Fruit fly (Drosophila melanogaster) whole organism, embryonic: ENCODE measurements around the gene CG3078.

Source experiments
- ATbp ChIP-seq: fragments of 200-800 bp; sonication (Bioruptor generic); optimal IDR thresholded peaks from 2 replicates; lab custom pipeline; 2017; ENCODE audit warnings: missing biosample characterization, mild to moderate bottlenecking, missing genetic modification characterization, missing genetic modification reagents
- Aef1 ChIP-seq: fragments of 200-800 bp; sonication (Bioruptor generic); IDR thresholded peaks from 3 replicates; pipeline ENCODE4 v1.3.6; 2022; ENCODE audit warnings: missing biosample characterization, missing genetic modification characterization
- CG10147 ChIP-seq: fragments of 200-800 bp; sonication (Bioruptor generic); optimal IDR thresholded peaks from 2 replicates; lab custom pipeline; 2019; ENCODE audit warnings: missing biosample characterization, mild to moderate bottlenecking, missing genetic modification characterization, moderate library complexity
- CG10366 ChIP-seq: fragments of 200-800 bp; sonication (Bioruptor generic); IDR thresholded peaks from 2 replicates; pipeline ENCODE4 v1.3.6; 2022; ENCODE audit warnings: missing biosample characterization, missing genetic modification characterization
- CG12071 ChIP-seq: fragments of 200-800 bp; sonication (Bioruptor generic); optimal IDR thresholded peaks from 3 replicates; lab custom pipeline; 2018; ENCODE audit warnings: missing biosample characterization, mild to moderate bottlenecking, missing genetic modification characterization
- CG13296 ChIP-seq: fragments of 200-800 bp; sonication (Bioruptor generic); optimal IDR thresholded peaks from 3 replicates; lab custom pipeline; 2018; ENCODE audit warnings: missing biosample characterization, mild to moderate bottlenecking, missing genetic modification characterization
- CG16815 ChIP-seq: fragments of 200-800 bp; sonication (Bioruptor generic); optimal IDR thresholded peaks from 3 replicates; lab custom pipeline; 2017; ENCODE audit warnings: missing biosample characterization, mild to moderate bottlenecking, missing genetic modification characterization
- CG17359 ChIP-seq: fragments of 200-800 bp; sonication (Bioruptor generic); optimal IDR thresholded peaks from 3 replicates; lab custom pipeline; 2018; ENCODE audit warnings: missing biosample characterization, mild to moderate bottlenecking, missing genetic modification characterization, moderate library complexity
- CG17385 ChIP-seq: fragments of 200-800 bp; sonication (Bioruptor generic); optimal IDR thresholded peaks from 3 replicates; lab custom pipeline; 2018; ENCODE audit warnings: missing biosample characterization, mild to moderate bottlenecking, missing genetic modification characterization
- CG18011 ChIP-seq: fragments of 200-800 bp; sonication (Bioruptor generic); optimal IDR thresholded peaks from 2 replicates; lab custom pipeline; 2017; ENCODE audit warnings: missing biosample characterization, missing genetic modification characterization, mild to moderate bottlenecking, moderate library complexity, missing genotype
- CG30431 ChIP-seq: fragments of 200-800 bp; sonication (Bioruptor generic); optimal IDR thresholded peaks from 2 replicates; lab custom pipeline; 2017; ENCODE audit warnings: missing biosample characterization, missing genetic modification characterization
- CG31441 ChIP-seq: fragments of 200-800 bp; sonication (Bioruptor generic); IDR thresholded peaks from 2 replicates; pipeline ENCODE4 v1.3.6; 2022; ENCODE audit warnings: missing biosample characterization, missing genetic modification characterization
- CG3163 ChIP-seq: fragments of 200-800 bp; sonication (Bioruptor generic); optimal IDR thresholded peaks from 3 replicates; lab custom pipeline; 2016; ENCODE audit warnings: missing biosample characterization, missing genetic modification characterization
- CG4424 ChIP-seq: fragments of 200-800 bp; sonication (Bioruptor generic); optimal IDR thresholded peaks from 3 replicates; lab custom pipeline; 2016; ENCODE audit warnings: missing biosample characterization, missing genetic modification characterization
- CG6654 ChIP-seq: fragments of 200-800 bp; sonication (Bioruptor generic); optimal IDR thresholded peaks from 2 replicates; lab custom pipeline; 2017; ENCODE audit warnings: missing biosample characterization, mild to moderate bottlenecking, missing genetic modification characterization
- CG6689 ChIP-seq: fragments of 200-800 bp; sonication (Bioruptor generic); IDR thresholded peaks from 2 replicates; pipeline ENCODE4 v1.3.6; 2022; ENCODE audit warnings: missing biosample characterization, missing genetic modification characterization
- CG7839 ChIP-seq: fragments of 200-800 bp; sonication (Bioruptor generic); optimal IDR thresholded peaks from 3 replicates; lab custom pipeline; 2018; ENCODE audit warnings: missing biosample characterization, mild to moderate bottlenecking, missing genetic modification characterization, moderate library complexity
- CG8359 ChIP-seq: fragments of 200-800 bp; sonication (Bioruptor generic); optimal IDR thresholded peaks from 2 replicates; lab custom pipeline; 2017; ENCODE audit warnings: missing biosample characterization, mild to moderate bottlenecking, missing genetic modification characterization, borderline replicate concordance
- CG8478 ChIP-seq: fragments of >200 bp; optimal IDR thresholded peaks from 2 replicates; lab custom pipeline; 2018
- CG8924 ChIP-seq: fragments of 200-800 bp; optimal IDR thresholded peaks from 3 replicates; lab custom pipeline; 2019; ENCODE audit warnings: missing biosample characterization, mild to moderate bottlenecking, missing genetic modification characterization, moderate library complexity
- Chrac-16 ChIP-seq: fragments of 200-800 bp; sonication (Bioruptor generic); optimal IDR thresholded peaks from 3 replicates; lab custom pipeline; 2016; ENCODE audit warnings: missing biosample characterization, missing genetic modification characterization
- CrebB ChIP-seq: fragments of 200-800 bp; sonication (Bioruptor generic); optimal IDR thresholded peaks from 3 replicates; lab custom pipeline; 2018; ENCODE audit warnings: missing biosample characterization, mild to moderate bottlenecking, missing genetic modification characterization
- Deaf1 ChIP-seq: fragments of 200-800 bp; optimal IDR thresholded peaks from 3 replicates; lab custom pipeline; 2019; ENCODE audit warnings: missing biosample characterization, mild to moderate bottlenecking, missing genetic modification characterization, moderate library complexity
- Dek ChIP-seq: fragments of 200-800 bp; sonication (Bioruptor generic); optimal IDR thresholded peaks from 3 replicates; lab custom pipeline; 2019; ENCODE audit warnings: missing biosample characterization, mild to moderate bottlenecking, missing genetic modification characterization, moderate library complexity
- Dip3 ChIP-seq: fragments of 200-800 bp; sonication (Bioruptor generic); optimal IDR thresholded peaks from 3 replicates; lab custom pipeline; 2016; ENCODE audit warnings: missing biosample characterization, missing genetic modification characterization
- Doc3 ChIP-seq: fragments of 200-800 bp; sonication (Bioruptor generic); IDR thresholded peaks from 3 replicates; pipeline ENCODE4 v1.3.6; 2022; ENCODE audit warnings: missing biosample characterization, missing genetic modification characterization; ENCODE audit not compliant: partially characterized antibody
- Drgx ChIP-seq: fragments of 200-800 bp; sonication (Bioruptor generic); IDR thresholded peaks from 2 replicates; pipeline ENCODE4 v1.3.6; 2022; ENCODE audit warnings: missing biosample characterization, missing genetic modification characterization
- Elba2 ChIP-seq: fragments of 200-800 bp; sonication (Bioruptor generic); optimal IDR thresholded peaks from 3 replicates; lab custom pipeline; 2016; ENCODE audit warnings: missing biosample characterization, missing genetic modification characterization
- H2.0 ChIP-seq: fragments of 200-800 bp; sonication (Bioruptor generic); IDR thresholded peaks from 2 replicates; pipeline ENCODE4 v1.3.6; 2022; ENCODE audit warnings: missing biosample characterization, missing genetic modification characterization
- HHEX ChIP-seq: fragments of 200-800 bp; sonication (Bioruptor generic); optimal IDR thresholded peaks from 3 replicates; lab custom pipeline; 2017; ENCODE audit warnings: missing biosample characterization, mild to moderate bottlenecking, missing genetic modification characterization, missing genetic modification reagents
- Hr78 ChIP-seq, 2 experiments: fragments of 200-800 bp in 1 of 2; fragments of >200 bp in 1 of 2; sonication (Bioruptor generic) in 1 of 2; optimal IDR thresholded peaks; 2 replicates each; lab custom pipeline; 2017 to 2019; ENCODE audit warnings: missing biosample characterization in 2 of 2, missing genetic modification characterization in 2 of 2, mild to moderate bottlenecking in 1 of 2, moderate library complexity in 1 of 2
- Med ChIP-seq: fragments of 200-800 bp; sonication (Bioruptor generic); peaks from one replicate; lab custom pipeline; 2016; ENCODE audit warnings: missing biosample characterization, missing genetic modification characterization, mild to moderate bottlenecking, inconsistent platforms, moderate library complexity
- Myb ChIP-seq: fragments of 200-800 bp; sonication (Bioruptor generic); optimal IDR thresholded peaks from 2 replicates; lab custom pipeline; 2016; ENCODE audit warnings: missing biosample characterization, missing genetic modification characterization
- Oli ChIP-seq: fragments of 200-800 bp; sonication (Bioruptor generic); optimal IDR thresholded peaks from 2 replicates; lab custom pipeline; 2018; ENCODE audit warnings: missing biosample characterization, mild to moderate bottlenecking, missing genetic modification characterization, moderate library complexity
- Xrp1 ChIP-seq: fragments of 200-800 bp; sonication (Bioruptor generic); IDR thresholded peaks from 2 replicates; pipeline ENCODE4 v1.3.6; 2022; ENCODE audit warnings: missing biosample characterization, missing genetic modification characterization
- ap ChIP-seq: fragments of 200-800 bp; sonication (Bioruptor generic); IDR thresholded peaks from 2 replicates; pipeline ENCODE4 v1.3.6; 2022; ENCODE audit warnings: missing biosample characterization, missing genetic modification characterization
- cas ChIP-seq: fragments of 200-800 bp; sonication (Bioruptor generic); IDR thresholded peaks from 2 replicates; pipeline ENCODE4 v1.3.6; 2022; ENCODE audit warnings: missing biosample characterization, missing genetic modification characterization
- dmrt11E ChIP-seq: fragments of 200-800 bp; sonication (Bioruptor generic); optimal IDR thresholded peaks from 3 replicates; lab custom pipeline; 2018; ENCODE audit warnings: missing biosample characterization, mild to moderate bottlenecking, missing genetic modification characterization, moderate library complexity
- gem ChIP-seq: fragments of 200-800 bp; sonication (Bioruptor generic); optimal IDR thresholded peaks from 2 replicates; lab custom pipeline; 2019; ENCODE audit warnings: missing biosample characterization, mild to moderate bottlenecking, missing genetic modification characterization, moderate library complexity
- ken ChIP-seq: fragments of 200-800 bp; sonication (Bioruptor generic); IDR thresholded peaks from 3 replicates; pipeline ENCODE4 v1.3.6; 2022; ENCODE audit warnings: missing biosample characterization, missing genetic modification characterization
- lola ChIP-seq, 3 experiments: fragments of >200 bp in 2 of 3; fragments of 200-800 bp in 1 of 3; sonication (Bioruptor generic) in 1 of 3; optimal IDR thresholded peaks; 2 replicates each; lab custom pipeline; 2017 to 2019; ENCODE audit warnings: missing biosample characterization in 3 of 3, missing genetic modification characterization in 3 of 3, mild to moderate bottlenecking in 1 of 3, moderate library complexity in 1 of 3
- nmo ChIP-seq: fragments of 200-800 bp; sonication (Bioruptor generic); optimal IDR thresholded peaks from 2 replicates; lab custom pipeline; 2018; ENCODE audit warnings: missing biosample characterization, mild to moderate bottlenecking, missing genetic modification characterization, moderate library complexity
- org-1 ChIP-seq: fragments of 200-800 bp; sonication (Bioruptor generic); optimal IDR thresholded peaks from 2 replicates; lab custom pipeline; 2017; ENCODE audit warnings: missing biosample characterization, missing genetic modification characterization
- otp ChIP-seq: fragments of 200-800 bp; sonication (Bioruptor generic); IDR thresholded peaks from 3 replicates; pipeline ENCODE4, ENCODE4 v1.3.6; 2022; ENCODE audit warnings: missing biosample characterization, missing genetic modification characterization
- pita ChIP-seq: fragments of 200-800 bp; sonication (Bioruptor generic); optimal IDR thresholded peaks from 2 replicates; lab custom pipeline; 2017; ENCODE audit warnings: missing biosample characterization, mild to moderate bottlenecking, missing genetic modification characterization
- psq ChIP-seq: fragments of 200-800 bp; sonication (Bioruptor generic); optimal IDR thresholded peaks from 2 replicates; lab custom pipeline; 2017; ENCODE audit warnings: missing biosample characterization, missing genetic modification characterization
- salm ChIP-seq: fragments of 200-800 bp; sonication (Bioruptor generic); optimal IDR thresholded peaks from 2 replicates; lab custom pipeline; 2018; ENCODE audit warnings: missing biosample characterization, mild to moderate bottlenecking, missing genetic modification characterization
- shn ChIP-seq: fragments of 200-800 bp; sonication (Bioruptor generic); optimal IDR thresholded peaks from 3 replicates; lab custom pipeline; 2016; ENCODE audit warnings: missing biosample characterization, missing genetic modification characterization
- slp2 ChIP-seq: fragments of 200-800 bp; sonication (Bioruptor generic); optimal IDR thresholded peaks from 2 replicates; lab custom pipeline; 2016; ENCODE audit warnings: missing biosample characterization, missing genetic modification characterization
- sob ChIP-seq: fragments of 200-800 bp; sonication (Bioruptor generic); IDR thresholded peaks from 2 replicates; pipeline ENCODE4 v1.3.6; 2022; ENCODE audit warnings: missing biosample characterization, missing genetic modification characterization
- ttk ChIP-seq: fragments of 200-800 bp; sonication (Bioruptor generic); IDR thresholded peaks from 2 replicates; pipeline ENCODE4 v2.1.2; 2022; ENCODE audit warnings: missing biosample characterization, missing genetic modification characterization

Gene CG3078

DNA sequence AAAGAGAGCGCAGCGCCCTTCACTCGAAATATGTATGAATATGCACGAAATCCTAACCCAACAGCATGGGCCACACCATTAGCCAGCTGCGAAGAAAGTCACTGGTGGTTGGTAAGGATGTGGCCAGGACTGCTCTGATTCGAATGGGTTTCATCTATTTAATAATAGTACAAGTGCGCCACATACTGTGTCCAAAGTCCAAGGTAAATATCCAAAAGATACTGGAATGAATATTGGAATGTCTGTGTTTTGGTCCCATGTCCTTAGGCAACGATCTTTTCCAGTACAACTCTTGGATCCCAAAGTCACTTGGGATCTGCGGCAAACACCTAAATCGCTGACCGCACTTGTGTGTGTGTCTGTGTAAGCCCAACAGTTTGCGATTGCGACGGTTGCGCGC lies 46.6 kb upstream of the CG3078 start (continued):
- TF ChIP-seq ttk, result peak; percentile 54; the same call in 1 of the 2 replicates
- no peak for TF ChIP-seq CrebB (tag; lab: Kevin White, UChicago)
- 0 out of 2 replicates have a peak, but pooled peaks have one; percentile 25 for TF ChIP-seq sob (GFP tag; lab: Robert Waterston, UW)
- TF ChIP-seq Drgx (GFP tag; lab: Robert Waterston, UW), result peak; percentile 70
- no peak for TF ChIP-seq H2.0 (GFP tag; lab: Robert Waterston, UW)
- peak; percentile 14 for TF ChIP-seq CG18011 (GFP tag; lab: Kevin White, UChicago)
- no peak for TF ChIP-seq Hr78 (GFP tag; optimal IDR thresholded peaks at IDR 0.05; lab: Kevin White, UChicago)
- TF ChIP-seq CG6689, result peak; percentile 73
- peak; percentile 18 for TF ChIP-seq slp2
- TF ChIP-seq ap, result peak; percentile 28; the same call in 1 of the 2 replicates
- TF ChIP-seq HHEX, result peak; percentile 64
- peak; percentile 70 for TF ChIP-seq CG31441 (GFP tag; lab: Robert Waterston, UW)
- TF ChIP-seq Xrp1, result peak; percentile 61
- peak; percentile 36; the same call in 1 of the 2 replicates for TF ChIP-seq CG10366 (GFP tag; lab: Robert Waterston, UW)
- peak; percentile 50 for TF ChIP-seq CG13296 (GFP tag; lab: Kevin White, UChicago)
- peak; percentile 69 for TF ChIP-seq nmo (GFP tag; lab: Kevin White, UChicago)
- TF ChIP-seq salm (tag; lab: Kevin White, UChicago), result peak; percentile 24
- TF ChIP-seq CG7839 (tag; lab: Kevin White, UChicago), result peak; percentile 72
- peak; percentile 56 for TF ChIP-seq CG12071 (GFP tag; lab: Kevin White, UChicago)
- peak; percentile 44 for TF ChIP-seq CG8924 (tag; lab: Kevin White, UChicago)
- TF ChIP-seq CG10147 (GFP tag; lab: Kevin White, UChicago), result no peak
- TF ChIP-seq CG30431 (GFP tag; lab: Kevin White, UChicago), result peak; percentile 50
- TF ChIP-seq Chrac-16 (GFP tag; lab: Kevin White, UChicago), result peak; percentile 38
- TF ChIP-seq CG4424, result peak; percentile 67
- peak; percentile 56 for TF ChIP-seq Aef1 (GFP tag; lab: Robert Waterston, UW)
- TF ChIP-seq CG17385 (GFP tag; lab: Kevin White, UChicago), result no peak
- TF ChIP-seq CG17359 (tag; lab: Kevin White, UChicago), result peak; percentile 70
- peak; percentile 2 for TF ChIP-seq CG8359 (GFP tag; lab: Kevin White, UChicago)
- TF ChIP-seq Dip3 (GFP tag; lab: Kevin White, UChicago), result peak; percentile 40
- no peak for TF ChIP-seq lola (GFP tag; optimal IDR thresholded peaks at IDR 0.05; lab: Kevin White, UChicago)
- TF ChIP-seq gem (tag; lab: Kevin White, UChicago), result peak; percentile 73
- peak; percentile 61 for TF ChIP-seq Dek (tag; lab: Kevin White, UChicago)
- no peak for TF ChIP-seq pita
- TF ChIP-seq otp, result peak; percentile 28; the same call in 1 of the 3 replicates
- TF ChIP-seq CG16815, result no peak
- TF ChIP-seq CG6654 (GFP tag; lab: Kevin White, UChicago), result peak; percentile 3
- TF ChIP-seq Deaf1 (tag; lab: Kevin White, UChicago), result no peak
- no peak for TF ChIP-seq cas (GFP tag; lab: Robert Waterston, UW)
- TF ChIP-seq Med, result peak; percentile 88
- TF ChIP-seq Doc3 (GFP tag; lab: Robert Waterston, UW), result no peak
- peak; percentile 13 for TF ChIP-seq psq
- no peak for TF ChIP-seq CG8478 (lab: Kevin White, UChicago)
- TF ChIP-seq shn (GFP tag; lab: Kevin White, UChicago), result peak; percentile 53
- TF ChIP-seq ken (GFP tag; lab: Robert Waterston, UW), result peak; percentile 38; the same call in 1 of the 3 replicates
- no peak for TF ChIP-seq dmrt11E (tag; lab: Kevin White, UChicago)
- TF ChIP-seq Myb (GFP tag; lab: Kevin White, UChicago), result peak; percentile 34
- no peak for TF ChIP-seq Elba2 (GFP tag; lab: Kevin White, UChicago)
- TF ChIP-seq org-1 (GFP tag; lab: Kevin White, UChicago), result peak; percentile 72
- peak; percentile 43 for TF ChIP-seq ATbp
- TF ChIP-seq Oli, result peak; percentile 82
- peak; percentile 45 for TF ChIP-seq CG3163 (GFP tag; lab: Kevin White, UChicago)
